Worm (Caenorhabditis elegans) whole organism, L3 larva: ENCODE data around the gene ZK867.2.

Experiments
- R02D3.7 ChIP-seq: fragments of 150-350 bp; optimal IDR thresholded peaks from 2 replicates; lab custom pipeline; 2014; ENCODE audit warnings: missing biosample characterization, missing genetic modification characterization
- aly-2 ChIP-seq: fragments of 150-350 bp; optimal IDR thresholded peaks from 2 replicates; lab custom pipeline; 2014; ENCODE audit warnings: missing biosample characterization, missing genetic modification characterization
- ceh-16 ChIP-seq: sonication (generic microtip); optimal IDR thresholded peaks from 2 replicates; lab custom pipeline; 2017; ENCODE audit warnings: missing biosample characterization, missing genetic modification characterization
- ceh-28 ChIP-seq: fragments of 150-350 bp; optimal IDR thresholded peaks from 2 replicates; lab custom pipeline; 2014; ENCODE audit warnings: missing biosample characterization, missing genetic modification reagents, missing genetic modification characterization
- ceh-82 ChIP-seq: fragments of 150-350 bp; optimal IDR thresholded peaks from 2 replicates; lab custom pipeline; 2014; ENCODE audit warnings: missing biosample characterization, missing genetic modification characterization
- ceh-9 ChIP-seq: sonication (generic microtip); optimal IDR thresholded peaks from 2 replicates; lab custom pipeline; 2018; ENCODE audit warnings: missing biosample characterization, missing genetic modification characterization
- daf-12 ChIP-seq: fragments of 150-350 bp; optimal IDR thresholded peaks from 2 replicates; lab custom pipeline; 2014; ENCODE audit warnings: missing biosample characterization, missing genetic modification reagents, missing genetic modification characterization
- egl-27 ChIP-seq: sonication (generic microtip); optimal IDR thresholded peaks from 4 replicates; lab custom pipeline; 2017; ENCODE audit warnings: missing biosample characterization, missing genetic modification reagents, missing genetic modification characterization
- egl-5 ChIP-seq: fragments of 150-350 bp; optimal IDR thresholded peaks from 2 replicates; lab custom pipeline; 2017; ENCODE audit warnings: missing biosample characterization, missing genetic modification reagents, missing genetic modification characterization, inconsistent platforms
- elt-2 ChIP-seq: sonication (generic microtip); optimal IDR thresholded peaks from 2 replicates; lab custom pipeline; 2016; ENCODE audit warnings: missing genetic modification reagents, mild to moderate bottlenecking, missing genetic modification characterization, missing compliant biosample characterization
- elt-3 ChIP-seq, 3 experiments: fragments of 150-350 bp in 1 of 3; sonication (generic microtip) in 2 of 3; optimal IDR thresholded peaks; 2 replicates in 2 of 3; 4 replicates in 1 of 3; lab custom pipeline; 2014 to 2017; ENCODE audit warnings: missing biosample characterization in 3 of 3, missing genetic modification characterization in 3 of 3
- fkh-2 ChIP-seq: fragments of 150-350 bp; optimal IDR thresholded peaks from 2 replicates; lab custom pipeline; 2014; ENCODE audit warnings: missing biosample characterization, missing genetic modification reagents, missing genetic modification characterization
- fos-1 ChIP-seq: fragments of 150-350 bp; optimal IDR thresholded peaks from 2 replicates; lab custom pipeline; 2014; ENCODE audit warnings: missing biosample characterization, missing genetic modification characterization
- hmg-11 ChIP-seq: sonication (generic microtip); optimal IDR thresholded peaks from 2 replicates; lab custom pipeline; 2016; ENCODE audit warnings: missing genetic modification characterization, missing compliant biosample characterization
- jun-1 ChIP-seq: fragments of 150-350 bp; optimal IDR thresholded peaks from 2 replicates; lab custom pipeline; 2014; ENCODE audit warnings: missing biosample characterization, missing genetic modification reagents, missing genetic modification characterization
- lin-15B ChIP-seq: fragments of 150-350 bp; optimal IDR thresholded peaks from 2 replicates; lab custom pipeline; 2014; ENCODE audit warnings: missing biosample characterization, missing genetic modification characterization
- lin-39 ChIP-seq: fragments of 150-350 bp; optimal IDR thresholded peaks from 2 replicates; lab custom pipeline; 2018; ENCODE audit warnings: missing biosample characterization, missing genetic modification reagents, missing genetic modification characterization
- mdl-1 ChIP-seq: fragments of 150-350 bp; optimal IDR thresholded peaks from 2 replicates; lab custom pipeline; 2014; ENCODE audit warnings: missing biosample characterization, missing genetic modification characterization
- nfya-1 ChIP-seq: sonication (generic microtip); optimal IDR thresholded peaks from 2 replicates; lab custom pipeline; 2017; ENCODE audit warnings: missing genetic modification characterization, mild to moderate bottlenecking, missing compliant biosample characterization, antibody characterized with exemption, moderate library complexity; ENCODE audit not compliant: insufficient read depth
- nhr-11 ChIP-seq: fragments of 150-350 bp; optimal IDR thresholded peaks from 2 replicates; lab custom pipeline; 2014; ENCODE audit warnings: missing biosample characterization, missing genetic modification characterization
- nhr-12 ChIP-seq: fragments of 150-350 bp; optimal IDR thresholded peaks from 2 replicates; lab custom pipeline; 2014; ENCODE audit warnings: missing biosample characterization, missing genetic modification characterization
- nhr-23 ChIP-seq: fragments of 150-350 bp; optimal IDR thresholded peaks from 2 replicates; lab custom pipeline; 2014; ENCODE audit warnings: missing biosample characterization, missing genetic modification reagents, missing genetic modification characterization
- nhr-237 ChIP-seq: fragments of 150-350 bp; optimal IDR thresholded peaks from 2 replicates; lab custom pipeline; 2014; ENCODE audit warnings: missing biosample characterization, missing genetic modification characterization
- nhr-25 ChIP-seq: sonication (generic microtip); optimal IDR thresholded peaks from 2 replicates; lab custom pipeline; 2017; ENCODE audit warnings: missing biosample characterization, missing genetic modification characterization
- nhr-28 ChIP-seq: fragments of 150-350 bp; optimal IDR thresholded peaks from 2 replicates; lab custom pipeline; 2014; ENCODE audit warnings: missing biosample characterization, missing genetic modification characterization
- nhr-43 ChIP-seq: sonication (generic microtip); optimal IDR thresholded peaks from 2 replicates; lab custom pipeline; 2016; ENCODE audit warnings: mild to moderate bottlenecking, missing genetic modification characterization, missing compliant biosample characterization; ENCODE audit not compliant: poor library complexity, severe bottlenecking
- nhr-76 ChIP-seq: fragments of 150-350 bp; sonication (generic microtip); optimal IDR thresholded peaks from 5 replicates; lab custom pipeline; 2014; ENCODE audit warnings: missing biosample characterization, missing genetic modification characterization
- nhr-77 ChIP-seq: fragments of 150-350 bp; optimal IDR thresholded peaks from 2 replicates; lab custom pipeline; 2014; ENCODE audit warnings: missing biosample characterization, missing genetic modification characterization
- pha-4 ChIP-seq: fragments of 150-350 bp; optimal IDR thresholded peaks from 2 replicates; lab custom pipeline; 2014; ENCODE audit warnings: missing biosample characterization, missing genetic modification reagents, missing genetic modification characterization
- pqm-1 ChIP-seq: fragments of 150-350 bp; optimal IDR thresholded peaks from 2 replicates; lab custom pipeline; 2017; ENCODE audit warnings: missing biosample characterization, missing genetic modification characterization, inconsistent platforms
- skn-1 ChIP-seq: fragments of 150-350 bp; optimal IDR thresholded peaks from 2 replicates; lab custom pipeline; 2014; ENCODE audit warnings: missing biosample characterization, missing genetic modification characterization
- snpc-4 ChIP-seq: fragments of 150-350 bp; optimal IDR thresholded peaks from 2 replicates; lab custom pipeline; 2014; ENCODE audit warnings: missing biosample characterization, missing genetic modification characterization
- tbx-2 ChIP-seq: sonication (generic microtip); optimal IDR thresholded peaks from 2 replicates; lab custom pipeline; 2016; ENCODE audit warnings: mild to moderate bottlenecking, missing genetic modification characterization, missing compliant biosample characterization
- unc-62 ChIP-seq: fragments of 150-350 bp; sonication (generic microtip); optimal IDR thresholded peaks from 4 replicates; lab custom pipeline; 2014; ENCODE audit warnings: missing biosample characterization, missing genetic modification reagents, missing genetic modification characterization
- zag-1 ChIP-seq: fragments of 150-350 bp; optimal IDR thresholded peaks from 2 replicates; lab custom pipeline; 2014; ENCODE audit warnings: missing biosample characterization, missing genetic modification characterization
- ztf-4 ChIP-seq: fragments of 150-350 bp; optimal IDR thresholded peaks from 2 replicates; lab custom pipeline; 2014; ENCODE audit warnings: missing biosample characterization, missing genetic modification characterization

ZK867.2 gene

DNA sequence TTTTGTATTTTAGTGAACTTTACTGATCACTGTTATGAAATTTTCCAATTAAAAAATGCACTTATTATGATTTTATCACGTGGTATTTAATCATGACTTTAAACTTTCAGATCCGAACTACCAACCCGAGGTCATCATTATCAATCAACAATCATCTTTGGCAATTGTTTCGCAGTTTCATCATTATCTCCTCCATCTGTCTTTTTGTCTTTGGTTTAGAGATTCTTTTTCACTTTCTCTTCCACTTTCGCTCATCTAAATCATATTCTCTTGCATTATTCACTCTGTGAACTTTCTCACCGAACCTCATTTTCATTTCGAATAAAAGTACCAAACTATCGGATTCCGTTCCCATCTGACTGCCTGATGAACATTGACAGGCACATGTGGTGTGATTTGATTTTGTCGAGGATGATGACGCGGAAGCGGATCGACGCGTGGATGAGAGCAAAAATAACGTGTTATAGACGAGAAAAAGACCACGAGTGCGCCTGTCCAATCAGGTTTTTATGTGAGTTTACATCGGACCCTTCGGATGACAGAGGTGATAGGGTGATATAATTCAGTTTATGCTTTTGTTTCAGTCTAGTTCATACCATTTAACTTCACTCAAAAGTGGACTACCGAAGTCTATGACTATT lies 4.1 kb downstream of the ZK867.2 start:
- TF ChIP-seq aly-2 (tag; lab: Kevin White, UChicago) (no peak), nfya-1 (tag; lab: Kevin White, UChicago) (peak; percentile 71), egl-5 (tag; lab: Kevin White, UChicago) (peak; percentile 53)

- TF ChIP-seq R02D3.7 (tag; lab: Kevin White, UChicago) = no peak
- no peak for TF ChIP-seq lin-15B (tag; lab: Kevin White, UChicago)
- TF ChIP-seq jun-1 (tag; lab: Kevin White, UChicago) = no peak
- no peak for TF ChIP-seq egl-27 (tag; lab: Kevin White, UChicago)
- TF ChIP-seq skn-1 (tag; lab: Kevin White, UChicago) = no peak
- TF ChIP-seq zag-1 (tag; lab: Kevin White, UChicago) = no peak
- TF ChIP-seq lin-39 (tag; lab: Kevin White, UChicago) = no peak
- no peak for TF ChIP-seq nhr-12
- no peak for TF ChIP-seq elt-2 (tag; lab: Kevin White, UChicago)
Observed at ce11 chrX:7211405-7211804, 4.9 kb downstream of the ZK867.2 start, which contains the start of gene spp-22. spp-22 (plus strand) TSS chrX:7211705.

DNA sequence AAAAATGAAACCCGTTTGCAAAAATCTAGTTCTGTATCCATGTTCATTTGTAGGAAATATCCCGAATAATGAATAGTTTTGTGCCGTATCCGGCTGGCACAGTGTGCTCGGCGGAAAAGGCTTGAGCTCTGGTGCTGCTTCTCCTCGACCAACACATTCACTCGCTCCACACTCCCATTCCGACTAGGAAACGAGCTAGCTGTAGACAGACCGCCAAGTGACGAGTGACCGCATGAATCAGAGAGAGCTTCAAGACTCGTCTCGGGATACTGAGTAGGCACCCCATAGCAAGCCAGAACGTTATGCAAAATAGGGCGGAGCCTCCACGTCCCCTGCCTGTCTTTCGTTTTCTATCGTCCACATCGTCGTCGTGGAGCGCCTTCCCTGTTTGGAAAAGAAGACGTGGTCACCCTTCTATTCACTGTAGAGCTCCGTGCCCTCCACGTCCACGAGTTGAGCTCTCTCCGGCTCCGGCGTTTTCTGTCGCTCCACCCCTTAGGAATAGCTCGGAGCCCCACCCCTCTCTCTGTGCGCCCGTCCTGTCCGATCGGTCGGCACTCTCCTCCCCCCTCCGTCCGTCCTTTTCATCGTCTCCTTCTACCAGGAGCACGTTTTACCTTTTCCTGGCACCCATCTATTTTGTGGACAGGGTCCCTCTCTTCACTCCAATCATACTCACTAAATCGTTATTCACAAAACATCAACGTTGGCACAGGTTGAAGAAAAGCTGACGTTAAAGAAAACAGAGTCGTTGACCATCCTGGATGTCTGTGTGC lies 11.4 kb downstream of the ZK867.2 start, which contains the start of gene syd-9:
Gene syd-9, plus strand, starts transcription at position 394 of the 776 bp plus-strand sequence.
- TF ChIP-seq nhr-237 (no peak), ceh-82 (tag; lab: Kevin White, UChicago) (no peak), aly-2 (tag; lab: Kevin White, UChicago) (no peak), R02D3.7 (tag; lab: Kevin White, UChicago) (no peak), lin-15B (tag; lab: Kevin White, UChicago) (no peak), ceh-28 (tag; lab: Kevin White, UChicago) (no peak), nhr-11 (tag; lab: Kevin White, UChicago) (no peak), pqm-1 (tag; lab: Kevin White, UChicago) (no peak), ceh-9 (tag; lab: Kevin White, UChicago) (no peak), nhr-76 (tag; lab: Kevin White, UChicago) (no peak), tbx-2 (tag; lab: Kevin White, UChicago) (no peak), unc-62 (GFP tag; lab: Kevin White, UChicago) (no peak), nhr-28 (tag; lab: Kevin White, UChicago) (no peak), lin-39 (tag; lab: Kevin White, UChicago) (peak; percentile 31), snpc-4 (tag; lab: Kevin White, UChicago) (no peak), zag-1 (tag; lab: Kevin White, UChicago) (no peak), nfya-1 (tag; lab: Kevin White, UChicago) (peak; percentile 9), hmg-11 (tag; lab: Kevin White, UChicago) (peak; percentile 12), nhr-23 (tag; lab: Kevin White, UChicago) (no peak), fkh-2 (tag; lab: Kevin White, UChicago) (no peak), nhr-77 (no peak)

DNA sequence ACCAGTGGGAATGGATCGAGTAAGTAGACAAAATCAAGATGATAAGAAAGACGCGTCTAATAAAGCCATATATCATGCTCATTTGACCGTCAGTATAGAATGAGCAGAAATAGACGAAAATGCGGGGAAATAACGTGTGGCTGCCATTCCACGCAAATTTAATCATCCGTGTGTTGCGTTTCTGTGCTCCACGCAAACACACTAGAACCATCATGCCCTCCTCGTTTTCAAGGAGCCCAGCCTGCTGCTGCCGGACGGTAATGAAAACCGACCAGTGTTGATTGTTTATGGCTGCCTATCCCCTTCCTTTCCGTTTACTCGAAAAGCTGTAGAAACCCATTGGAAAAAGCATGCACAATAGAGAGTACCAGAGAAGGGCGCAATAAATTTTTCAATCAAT lies 13.7 kb downstream of the ZK867.2 start:
- no peak for TF ChIP-seq R02D3.7 (tag; lab: Kevin White, UChicago)
- TF ChIP-seq daf-12 (tag; lab: Kevin White, UChicago) = no peak
- no peak for TF ChIP-seq aly-2 (tag; lab: Kevin White, UChicago)
- TF ChIP-seq mdl-1 (tag; lab: Kevin White, UChicago) = no peak
- TF ChIP-seq nhr-76 (tag; lab: Kevin White, UChicago) = no peak
- TF ChIP-seq ztf-4 (tag; lab: Kevin White, UChicago) = no peak
- no peak for TF ChIP-seq ceh-16
- TF ChIP-seq tbx-2 (tag; lab: Kevin White, UChicago) = no peak
- TF ChIP-seq fos-1 (tag; lab: Kevin White, UChicago) = no peak
- TF ChIP-seq unc-62 (GFP tag; lab: Kevin White, UChicago) = no peak
- no peak for TF ChIP-seq pha-4 (tag; lab: Kevin White, UChicago)
- no peak for TF ChIP-seq ceh-28 (tag; lab: Kevin White, UChicago)
- no peak for TF ChIP-seq elt-3 (tag; optimal IDR thresholded peaks at IDR 0.05; lab: Kevin White, UChicago)
- no peak for TF ChIP-seq nhr-11 (tag; lab: Kevin White, UChicago)
- TF ChIP-seq egl-27 (tag; lab: Kevin White, UChicago) = no peak
- TF ChIP-seq nhr-43 = no peak
- no peak for TF ChIP-seq nhr-25
- TF ChIP-seq snpc-4 (tag; lab: Kevin White, UChicago) = no peak
- no peak for TF ChIP-seq nhr-77
